Fruit fly (Drosophila melanogaster): ENCODE data around the gene CG3156.

Gene CG3156

dm6 chrX:526479-527071 lies 38.9 kb downstream of the CG3156 start:
- TF ChIP-seq psq (optimal IDR thresholded peaks at IDR 0.05): no peak
- no peak for TF ChIP-seq EcR (GFP tag; optimal IDR thresholded peaks at IDR 0.05)
- no peak for TF ChIP-seq CG8478 (optimal IDR thresholded peaks at IDR 0.05)
- TF ChIP-seq Dll (optimal IDR thresholded peaks at IDR 0.05): no peak
- no peak for TF ChIP-seq pan (optimal IDR thresholded peaks at IDR 0.05)
- TF ChIP-seq usp (GFP tag; optimal IDR thresholded peaks at IDR 0.05): no peak

dm6 chrX:529724-530603 lies 42.3 kb downstream of the CG3156 start, which contains the start of the genes CG4293 and Appl:
TSS of gene CG4293 (minus strand) at chrX:530291.
TSS of gene Appl (plus strand) at chrX:530501.
- TF ChIP-seq Dll (optimal IDR thresholded peaks at IDR 0.05): no peak
- no peak for TF ChIP-seq pan (optimal IDR thresholded peaks at IDR 0.05)
- TF ChIP-seq usp (GFP tag; optimal IDR thresholded peaks at IDR 0.05): no peak
- no peak for TF ChIP-seq EcR (GFP tag; optimal IDR thresholded peaks at IDR 0.05)
- TF ChIP-seq CG8478 (optimal IDR thresholded peaks at IDR 0.05): no peak
- no peak for TF ChIP-seq psq (optimal IDR thresholded peaks at IDR 0.05)
